Worm (Caenorhabditis elegans): ENCODE results near the gene C09F5.1.
A peak's percentile ranks its signal among the peaks of the same experiment; 100 is the strongest.

C09F5.1 gene

DNA sequence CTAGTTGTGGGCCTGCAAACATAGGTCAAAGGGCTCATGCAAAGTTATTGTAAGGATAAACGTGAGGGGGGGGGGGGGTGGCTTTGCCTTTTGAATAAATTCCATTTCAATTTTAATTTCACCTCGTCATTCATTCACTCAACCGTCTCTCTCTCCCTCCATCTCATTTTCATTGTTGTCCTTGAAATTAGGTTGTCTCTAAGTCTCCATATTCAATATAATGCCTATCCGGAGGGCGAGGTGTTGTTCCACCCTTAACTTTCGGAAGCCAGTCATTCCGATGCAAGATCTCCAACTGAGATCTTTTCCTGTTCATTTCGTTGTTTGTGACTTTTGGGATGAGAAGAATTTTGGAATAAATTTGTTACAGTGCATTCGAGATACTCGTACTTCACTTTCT is 1.3 kb upstream of the C09F5.1 start:
- TF ChIP-seq sem-4 (tag; optimal IDR thresholded peaks at IDR 0.05) (peak; percentile 1), unc-39 (tag; optimal IDR thresholded peaks at IDR 0.05) (no peak), nhr-25 (tag; optimal IDR thresholded peaks at IDR 0.05) (peak; percentile 52), blmp-1 (tag; optimal IDR thresholded peaks at IDR 0.05; ENCODE audit: insufficient read depth) (peak; percentile 24)

DNA sequence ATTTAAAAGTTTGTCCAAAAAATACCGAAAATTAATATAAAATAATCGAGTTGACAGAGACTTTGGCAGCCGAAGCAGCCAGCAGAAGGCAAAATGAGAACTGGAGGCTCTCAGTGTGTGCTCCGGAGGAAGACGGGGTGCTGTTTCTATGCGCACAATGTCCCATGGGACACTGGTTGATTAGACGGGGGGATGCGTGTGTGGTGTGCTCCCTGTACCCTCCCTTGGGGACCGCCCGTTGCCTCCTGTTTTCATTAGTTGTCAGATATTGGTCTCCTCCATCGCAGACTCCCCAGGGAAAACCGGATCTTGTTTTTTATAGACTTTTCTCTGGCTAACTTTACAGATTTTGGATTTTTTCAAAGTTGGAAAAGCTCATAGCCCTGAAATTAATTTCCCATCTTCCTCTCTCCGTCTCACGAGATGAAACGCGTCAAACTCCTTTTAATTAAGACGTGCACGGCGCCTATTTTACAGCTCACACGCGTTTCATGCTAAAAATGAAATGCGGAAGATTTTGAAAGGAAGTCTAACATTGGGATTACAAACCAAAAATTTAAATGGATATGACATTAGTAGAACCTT is 6.8 kb downstream of the C09F5.1 start, which contains the start of gene C09F5.3:
Gene C09F5.3 (minus strand): TSS at position 94 of the 585 bp plus-strand sequence.
- TF ChIP-seq aly-2 (tag; optimal IDR thresholded peaks at IDR 0.05) = no peak
- no peak for TF ChIP-seq nhr-11 (tag; optimal IDR thresholded peaks at IDR 0.05)
- TF ChIP-seq mdl-1 (tag; optimal IDR thresholded peaks at IDR 0.05) = no peak
- no peak for TF ChIP-seq R02D3.7 (tag; optimal IDR thresholded peaks at IDR 0.05)
- no peak for TF ChIP-seq gmeb-1 (tag; optimal IDR thresholded peaks at IDR 0.05)
- TF ChIP-seq nhr-21 (tag; optimal IDR thresholded peaks at IDR 0.05) = no peak
- no peak for TF ChIP-seq nhr-237 (tag; optimal IDR thresholded peaks at IDR 0.05)
- TF ChIP-seq nhr-10 (tag; optimal IDR thresholded peaks at IDR 0.05) = no peak
- TF ChIP-seq skn-1 (tag; optimal IDR thresholded peaks at IDR 0.05) = no peak
- no peak for TF ChIP-seq ztf-1 (GFP tag; conservative IDR thresholded peaks at IDR 0.05)

DNA sequence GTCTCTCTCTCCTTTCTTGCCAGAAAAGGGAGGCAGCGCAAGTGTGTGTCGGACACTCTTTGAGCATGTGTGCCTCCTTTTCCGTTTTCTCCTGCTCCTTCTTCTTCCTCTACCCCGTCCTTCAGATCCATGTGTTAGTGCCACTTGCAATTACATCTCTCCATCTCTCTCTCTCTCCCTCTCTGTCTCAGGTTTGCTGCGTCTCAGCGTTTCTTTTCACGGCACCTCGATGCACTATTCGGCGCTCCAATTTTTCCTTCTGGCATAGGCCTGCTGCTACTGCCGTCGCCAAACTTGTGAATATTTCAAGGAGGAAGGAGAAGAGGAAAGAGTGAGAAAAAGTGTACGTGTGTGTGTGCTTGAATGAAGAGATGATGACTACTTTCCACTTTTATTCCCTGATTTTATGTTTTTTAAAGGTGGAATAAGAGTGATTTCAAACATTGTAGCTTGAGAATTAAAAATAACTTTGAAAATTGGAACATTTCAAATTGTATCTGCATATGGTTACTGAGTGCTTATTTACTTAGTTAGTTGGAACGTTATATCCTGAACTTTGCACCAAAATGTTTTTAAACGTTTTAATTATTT is 9.9 kb downstream of the C09F5.1 start, which contains the start of gene W02B3.3:
Gene W02B3.3 (minus strand): TSS at position 131 of the 591 bp plus-strand sequence.
- TF ChIP-seq zag-1 (tag; optimal IDR thresholded peaks at IDR 0.05) (peak; percentile 90), unc-55 (GFP tag; optimal IDR thresholded peaks at IDR 0.05) (peak; percentile 97), unc-62 (GFP tag; optimal IDR thresholded peaks at IDR 0.05) (no peak), lin-11 (tag; optimal IDR thresholded peaks at IDR 0.05) (peak; percentile 35), ZK546.5 (tag; optimal IDR thresholded peaks at IDR 0.05) (no peak), mbf-1 (tag; optimal IDR thresholded peaks at IDR 0.05) (no peak), sma-9 (GFP tag; optimal IDR thresholded peaks at IDR 0.05) (peak; percentile 63), sma-9 (tag; optimal IDR thresholded peaks at IDR 0.05) (no peak), nhr-129 (tag; optimal IDR thresholded peaks at IDR 0.05) (peak; percentile 92), ceh-82 (tag; optimal IDR thresholded peaks at IDR 0.05) (no peak), sma-3 (GFP tag; optimal IDR thresholded peaks at IDR 0.05) (no peak), dmd-4 (tag; optimal IDR thresholded peaks at IDR 0.05) (no peak), nhr-25 (tag; optimal IDR thresholded peaks at IDR 0.05) (no peak), nhr-11 (tag; optimal IDR thresholded peaks at IDR 0.05) (no peak), F13H6.1 (tag; optimal IDR thresholded peaks at IDR 0.05) (peak; percentile 76), ztf-11 (tag; optimal IDR thresholded peaks at IDR 0.05) (no peak), snpc-4 (tag; optimal IDR thresholded peaks at IDR 0.05) (peak; percentile 29), nhr-237 (tag; optimal IDR thresholded peaks at IDR 0.05) (no peak), fos-1 (tag; optimal IDR thresholded peaks at IDR 0.05) (peak; percentile 11), ama-1 (optimal IDR thresholded peaks at IDR 0.05) (no peak), elt-3 (tag; optimal IDR thresholded peaks at IDR 0.05) (no peak), ceh-16 (tag; optimal IDR thresholded peaks at IDR 0.05) (no peak), lin-39 (tag; optimal IDR thresholded peaks at IDR 0.05) (no peak), mdl-1 (tag; optimal IDR thresholded peaks at IDR 0.05) (peak in 1 of 2 experiments; percentile 52), elt-1 (tag; optimal IDR thresholded peaks at IDR 0.05) (no peak), nhr-77 (tag; optimal IDR thresholded peaks at IDR 0.05) (no peak), sem-4 (tag; optimal IDR thresholded peaks at IDR 0.05) (no peak), aly-2 (tag; optimal IDR thresholded peaks at IDR 0.05) (no peak), mab-5 (tag; optimal IDR thresholded peaks at IDR 0.05) (no peak), skn-1 (tag; optimal IDR thresholded peaks at IDR 0.05) (no peak), ztf-1 (GFP tag; conservative IDR thresholded peaks at IDR 0.05) (no peak), gmeb-1 (tag; optimal IDR thresholded peaks at IDR 0.05) (no peak), nhr-10 (tag; optimal IDR thresholded peaks at IDR 0.05) (no peak), R02D3.7 (tag; optimal IDR thresholded peaks at IDR 0.05) (no peak), alr-1 (tag; optimal IDR thresholded peaks at IDR 0.05) (peak; percentile 27), Y55F3AM.14 (GFP tag; optimal IDR thresholded peaks at IDR 0.05) (peak; percentile 10), nhr-6 (tag; optimal IDR thresholded peaks at IDR 0.05) (peak; percentile 50), C34F6.9 (tag; optimal IDR thresholded peaks at IDR 0.05) (peak; percentile 90), crh-2 (tag; optimal IDR thresholded peaks at IDR 0.05) (peak; percentile 65), blmp-1 (tag; optimal IDR thresholded peaks at IDR 0.05; ENCODE audit: insufficient read depth) (no peak), ztf-4 (tag; optimal IDR thresholded peaks at IDR 0.05) (peak; percentile 41), lsy-2 (tag; optimal IDR thresholded peaks at IDR 0.05) (peak; percentile 17 to 74), peb-1 (tag; optimal IDR thresholded peaks at IDR 0.05) (no peak), lin-13 (GFP tag; optimal IDR thresholded peaks at IDR 0.05) (no peak), nhr-12 (tag; optimal IDR thresholded peaks at IDR 0.05) (no peak), unc-39 (tag; optimal IDR thresholded peaks at IDR 0.05) (no peak), nhr-23 (tag; optimal IDR thresholded peaks at IDR 0.05) (no peak)
